Worm (Caenorhabditis elegans) whole organism, L2 larva: Measurements from ENCODE around the gene C18A3.7.
A peak's percentile ranks its signal among the peaks of the same experiment; 100 is the strongest.

ENCODE experiments used
- C34F6.9 ChIP-seq: fragments of 150-350 bp; optimal IDR thresholded peaks from 2 replicates; lab custom pipeline; 2014; ENCODE audit warnings: missing biosample characterization, missing genetic modification characterization
- F13H6.1 ChIP-seq: sonication (generic microtip); optimal IDR thresholded peaks from 2 replicates; lab custom pipeline; 2016; ENCODE audit warnings: missing genetic modification characterization, missing compliant biosample characterization
- Y55F3AM.14 ChIP-seq: fragments of 200-800 bp; sonication (Bioruptor generic); optimal IDR thresholded peaks from 2 replicates; lab custom pipeline; 2018; ENCODE audit warnings: mild to moderate bottlenecking, missing genetic modification characterization, missing compliant biosample characterization
- ZK546.5 ChIP-seq: sonication (generic microtip); optimal IDR thresholded peaks from 2 replicates; lab custom pipeline; 2017; ENCODE audit warnings: missing biosample characterization, missing genetic modification characterization
- aly-2 ChIP-seq: fragments of 150-350 bp; optimal IDR thresholded peaks from 2 replicates; lab custom pipeline; 2014; ENCODE audit warnings: missing biosample characterization, missing genetic modification characterization
- ama-1 ChIP-seq: fragments of 150-350 bp; optimal IDR thresholded peaks from 2 replicates; lab custom pipeline; 2018; ENCODE audit warnings: inconsistent platforms
- ceh-16 ChIP-seq: fragments of 150-350 bp; optimal IDR thresholded peaks from 2 replicates; lab custom pipeline; 2014; ENCODE audit warnings: missing biosample characterization, missing genetic modification characterization
- ceh-82 ChIP-seq: fragments of 150-350 bp; optimal IDR thresholded peaks from 2 replicates; lab custom pipeline; 2014; ENCODE audit warnings: missing biosample characterization, missing genetic modification characterization
- crh-2 ChIP-seq: sonication (generic microtip); optimal IDR thresholded peaks from 2 replicates; lab custom pipeline; 2017; ENCODE audit warnings: missing biosample characterization, missing genetic modification characterization
- dmd-4 ChIP-seq: sonication (generic microtip); optimal IDR thresholded peaks from 2 replicates; lab custom pipeline; 2017; ENCODE audit warnings: missing biosample characterization, missing genetic modification characterization
- egl-27 ChIP-seq: sonication (generic microtip); optimal IDR thresholded peaks from 3 replicates; lab custom pipeline; 2017; ENCODE audit warnings: missing biosample characterization, missing genetic modification reagents, missing genetic modification characterization
- elt-1 ChIP-seq: fragments of 150-350 bp; optimal IDR thresholded peaks from 2 replicates; lab custom pipeline; 2014; ENCODE audit warnings: missing biosample characterization, missing genetic modification characterization
- elt-3 ChIP-seq: sonication (generic microtip); optimal IDR thresholded peaks from 2 replicates; lab custom pipeline; 2017; ENCODE audit warnings: missing biosample characterization, missing genetic modification characterization
- fos-1 ChIP-seq: fragments of 150-350 bp; optimal IDR thresholded peaks from 2 replicates; lab custom pipeline; 2014; ENCODE audit warnings: missing biosample characterization, missing genetic modification characterization
- gmeb-1 ChIP-seq: fragments of 150-350 bp; optimal IDR thresholded peaks from 2 replicates; lab custom pipeline; 2014; ENCODE audit warnings: missing biosample characterization, missing genetic modification characterization
- lsy-2 ChIP-seq, 2 experiments: fragments of 150-350 bp in 1 of 2; sonication (generic microtip) in 1 of 2; optimal IDR thresholded peaks; 2 replicates each; lab custom pipeline; 2014 to 2017; ENCODE audit warnings: missing biosample characterization in 2 of 2, missing genetic modification characterization in 2 of 2
- mab-5 ChIP-seq: fragments of 150-350 bp; optimal IDR thresholded peaks from 2 replicates; lab custom pipeline; 2014; ENCODE audit warnings: missing biosample characterization, missing genetic modification characterization
- mbf-1 ChIP-seq: sonication (generic microtip); optimal IDR thresholded peaks from 2 replicates; lab custom pipeline; 2017; ENCODE audit warnings: missing biosample characterization, missing genetic modification characterization
- nhr-12 ChIP-seq: fragments of 150-350 bp; optimal IDR thresholded peaks from 2 replicates; lab custom pipeline; 2014; ENCODE audit warnings: missing biosample characterization, missing genetic modification characterization
- nhr-129 ChIP-seq: fragments of 150-350 bp; optimal IDR thresholded peaks from 2 replicates; lab custom pipeline; 2014; ENCODE audit warnings: missing biosample characterization, missing genetic modification characterization
- nhr-21 ChIP-seq: fragments of 150-350 bp; optimal IDR thresholded peaks from 2 replicates; lab custom pipeline; 2014; ENCODE audit warnings: missing biosample characterization, missing genetic modification characterization
- nhr-237 ChIP-seq: fragments of 150-350 bp; optimal IDR thresholded peaks from 2 replicates; lab custom pipeline; 2014; ENCODE audit warnings: missing biosample characterization, missing genetic modification characterization
- nhr-25 ChIP-seq: fragments of 150-350 bp; sonication (generic microtip); optimal IDR thresholded peaks from 3 replicates; lab custom pipeline; 2014; ENCODE audit warnings: missing biosample characterization, missing genetic modification characterization
- nhr-6 ChIP-seq: fragments of 150-350 bp; optimal IDR thresholded peaks from 2 replicates; lab custom pipeline; 2014; ENCODE audit warnings: missing biosample characterization, missing genetic modification characterization
- peb-1 ChIP-seq: fragments of 150-350 bp; optimal IDR thresholded peaks from 2 replicates; lab custom pipeline; 2014; ENCODE audit warnings: missing biosample characterization, missing genetic modification characterization
- sem-4 ChIP-seq: fragments of 150-350 bp; optimal IDR thresholded peaks from 2 replicates; lab custom pipeline; 2014; ENCODE audit warnings: missing biosample characterization, missing genetic modification reagents, missing genetic modification characterization
- skn-1 ChIP-seq: sonication (generic microtip); optimal IDR thresholded peaks from 2 replicates; lab custom pipeline; 2017; ENCODE audit warnings: missing biosample characterization, missing genetic modification characterization
- sma-3 ChIP-seq: sonication (generic microtip); optimal IDR thresholded peaks from 2 replicates; lab custom pipeline; 2016; ENCODE audit warnings: missing genetic modification reagents, missing genetic modification characterization, missing compliant biosample characterization
- snpc-4 ChIP-seq: fragments of 150-350 bp; optimal IDR thresholded peaks from 2 replicates; lab custom pipeline; 2014; ENCODE audit warnings: missing biosample characterization, missing genetic modification characterization
- unc-39 ChIP-seq: fragments of 150-350 bp; optimal IDR thresholded peaks from 2 replicates; lab custom pipeline; 2014; ENCODE audit warnings: missing biosample characterization, missing genetic modification characterization
- unc-55 ChIP-seq: fragments of 150-350 bp; sonication (generic microtip); optimal IDR thresholded peaks from 3 replicates; lab custom pipeline; 2014; ENCODE audit warnings: missing biosample characterization, missing genetic modification reagents, missing genetic modification characterization
- unc-62 ChIP-seq: fragments of 150-350 bp; optimal IDR thresholded peaks from 2 replicates; lab custom pipeline; 2014; ENCODE audit warnings: missing biosample characterization, missing genetic modification reagents, missing genetic modification characterization
- zag-1 ChIP-seq: fragments of 150-350 bp; optimal IDR thresholded peaks from 2 replicates; lab custom pipeline; 2014; ENCODE audit warnings: missing biosample characterization, missing genetic modification characterization
- ztf-11 ChIP-seq: sonication (generic microtip); optimal IDR thresholded peaks from 2 replicates; lab custom pipeline; 2017; ENCODE audit warnings: missing biosample characterization, missing genetic modification characterization

The C18A3.7 gene

ce11 chrII:5693893-5694292, 36.4 kb downstream of the C18A3.7 start, which contains the start of gene C25H3.3:
Gene C25H3.3, plus strand, starts transcription at chrII:5694193.
- no peak for TF ChIP-seq ama-1 (lab: Kevin White, UChicago)

- TF ChIP-seq gmeb-1 (tag; lab: Kevin White, UChicago), result no peak
- TF ChIP-seq nhr-237, result no peak
- no peak for TF ChIP-seq nhr-129 (tag; lab: Kevin White, UChicago)
- TF ChIP-seq skn-1 (tag; lab: Kevin White, UChicago), result no peak
- TF ChIP-seq unc-62, result no peak
- TF ChIP-seq mab-5, result no peak
- TF ChIP-seq fos-1 (tag; lab: Kevin White, UChicago), result no peak
- TF ChIP-seq ceh-16 (tag; lab: Kevin White, UChicago), result no peak
- no peak for TF ChIP-seq elt-1 (tag; lab: Kevin White, UChicago)
- TF ChIP-seq unc-39 (tag; lab: Kevin White, UChicago), result no peak
- no peak for TF ChIP-seq sem-4
- no peak for TF ChIP-seq zag-1 (tag; lab: Kevin White, UChicago)
- peak in 1 of 2 experiments; percentile 39 for TF ChIP-seq lsy-2 (tag; optimal IDR thresholded peaks at IDR 0.05; lab: Kevin White, UChicago)
- TF ChIP-seq C34F6.9 (tag; lab: Kevin White, UChicago), result peak; percentile 11
Measured at ce11 chrII:5691216-5691771, 38.9 kb downstream of the C18A3.7 start, which contains the start of the genes ndub-5 and eif-2D. Gene ndub-5, minus strand, starts transcription at chrII:5691353. Gene eif-2D, plus strand, starts transcription at chrII:5691721.

- TF ChIP-seq dmd-4 (tag; lab: Kevin White, UChicago) (no peak), ama-1 (lab: Kevin White, UChicago) (no peak), egl-27 (no peak), ceh-82 (tag; lab: Kevin White, UChicago) (no peak), unc-39 (tag; lab: Kevin White, UChicago) (no peak), unc-55 (GFP tag; lab: Kevin White, UChicago) (peak; percentile 16), fos-1 (tag; lab: Kevin White, UChicago) (peak; percentile 33), crh-2 (tag; lab: Kevin White, UChicago) (peak; percentile 59), nhr-129 (tag; lab: Kevin White, UChicago) (no peak), sma-3 (GFP tag; lab: Kevin White, UChicago) (peak; percentile 10), Y55F3AM.14 (no peak), elt-3 (tag; lab: Kevin White, UChicago) (no peak), aly-2 (tag; lab: Kevin White, UChicago) (no peak), nhr-25 (tag; lab: Kevin White, UChicago) (peak; percentile 41), lsy-2 (tag; optimal IDR thresholded peaks at IDR 0.05; lab: Kevin White, UChicago) (peak in 1 of 2 experiments; percentile 43), elt-1 (tag; lab: Kevin White, UChicago) (no peak), sem-4 (no peak), F13H6.1 (tag; lab: Kevin White, UChicago) (peak; percentile 13), nhr-12 (no peak), ZK546.5 (tag; lab: Kevin White, UChicago) (no peak), snpc-4 (tag; lab: Kevin White, UChicago) (no peak), unc-62 (no peak), mbf-1 (tag; lab: Kevin White, UChicago) (no peak), nhr-6 (tag; lab: Kevin White, UChicago) (no peak), nhr-21 (peak; percentile 21), C34F6.9 (tag; lab: Kevin White, UChicago) (peak; percentile 47), peb-1 (no peak), ztf-11 (tag; lab: Kevin White, UChicago) (no peak), gmeb-1 (tag; lab: Kevin White, UChicago) (no peak)
- TF ChIP-seq, all 48 proteins: peak for 9
Measured at ce11 chrII:5688959-5689358, 41.3 kb downstream of the C18A3.7 start, which contains the start of gene C25H3.11. Gene C25H3.11, minus strand, starts transcription at chrII:5689040.

ce11 chrII:5680703-5681102, 49.5 kb downstream of the C18A3.7 start, which contains the start of gene flp-27:
Gene flp-27, plus strand, starts transcription at chrII:5681003.
- TF ChIP-seq crh-2 (tag; lab: Kevin White, UChicago), result no peak
- TF ChIP-seq, all 48 proteins: peak for 0
